Worm (Caenorhabditis elegans) whole organism, young adult: ENCODE results near the gene C44B11.6.

ENCODE experiments used
- ama-1 ChIP-seq, 3 experiments: fragments of 150-350 bp in 1 of 3; sonication (generic microtip) in 2 of 3; optimal IDR thresholded peaks; 2 replicates each; lab custom pipeline; 2014 to 2018; ENCODE audit warnings: missing biosample characterization in 2 of 3, missing genetic modification characterization in 2 of 3, missing genetic modification reagents in 2 of 3
- cebp-2 ChIP-seq: fragments of 200-800 bp; sonication (Bioruptor generic); IDR thresholded peaks from 2 replicates; pipeline ENCODE4 v1.3.6; 2022; ENCODE audit warnings: missing genetic modification characterization, missing compliant biosample characterization
- ceh-100 ChIP-seq: fragments of 200-800 bp; sonication (Bioruptor generic); IDR thresholded peaks from 2 replicates; pipeline ENCODE4 v1.3.6; 2022; ENCODE audit warnings: missing genetic modification reagents, missing genetic modification characterization, missing compliant biosample characterization
- ztf-18 ChIP-seq: sonication (generic microtip); optimal IDR thresholded peaks from 2 replicates; lab custom pipeline; 2016; ENCODE audit warnings: missing genotype, mild to moderate bottlenecking, missing genetic modification characterization, missing compliant biosample characterization

DNA sequence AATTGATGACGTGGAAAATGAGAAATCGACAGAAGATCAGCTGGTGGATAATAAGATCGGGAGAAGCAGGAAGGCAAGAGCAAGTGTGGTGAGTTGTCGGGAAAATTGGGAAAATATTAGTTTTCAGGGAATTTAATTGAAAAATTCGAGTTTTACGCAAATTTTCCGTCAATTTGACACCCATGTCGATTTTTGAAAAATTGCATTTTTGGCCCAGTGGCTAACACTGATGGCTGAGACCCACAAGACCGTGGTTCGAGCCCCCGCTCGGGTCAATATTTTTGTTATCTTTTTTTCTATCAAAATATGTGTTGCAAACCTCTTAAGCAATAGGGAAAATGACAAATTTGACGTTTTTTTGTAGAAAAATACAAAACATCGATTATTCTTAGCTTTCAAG is 35.6 kb downstream of the C44B11.6 start:
- TF ChIP-seq ama-1 (optimal IDR thresholded peaks at IDR 0.05; lab: Kevin White, UChicago) (no peak), ama-1 (GFP tag; optimal IDR thresholded peaks at IDR 0.05; lab: Kevin White, UChicago) (no peak), ztf-18 (tag; lab: Kevin White, UChicago) (no peak), cebp-2 (GFP tag; lab: Robert Waterston, UW) (no peak), ceh-100 (no peak)
